Worm (Caenorhabditis elegans): ENCODE results near the gene sri-2.

ce11 chrV:15928325-15928724, 36.7 kb downstream of the sri-2 start, which contains the start of gene pzf-1:
- TF ChIP-seq rec-8 (tag; optimal IDR thresholded peaks at IDR 0.05) (no peak), lin-40 (tag; optimal IDR thresholded peaks at IDR 0.05) (no peak), lag-1 (GFP tag; IDR thresholded peaks at IDR 0.05) (no peak), madf-8 (GFP tag; conservative IDR thresholded peaks at IDR 0.05) (no peak), pha-4 (tag; optimal IDR thresholded peaks at IDR 0.05) (no peak)
